Fruit fly (Drosophila melanogaster) whole organism, adult: ENCODE results near the gene sdt.
A peak's percentile ranks its signal among the peaks of the same experiment; 100 is the strongest.

Experiments used
- CG11617 ChIP-seq: fragments of 200-800 bp; sonication (Bioruptor generic); optimal IDR thresholded peaks from 2 replicates; lab custom pipeline; 2017; ENCODE audit warnings: mild to moderate bottlenecking, missing biosample characterization, missing genetic modification reagents, missing genetic modification characterization
- CG14711 ChIP-seq: fragments of 200-800 bp; sonication (Bioruptor generic); optimal IDR thresholded peaks from 2 replicates; lab custom pipeline; 2018; ENCODE audit warnings: missing biosample characterization, mild to moderate bottlenecking, missing genetic modification characterization, moderate library complexity
- CG1620 ChIP-seq: fragments of 200-800 bp; sonication (Bioruptor generic); optimal IDR thresholded peaks from 2 replicates; lab custom pipeline; 2016; ENCODE audit warnings: missing biosample characterization, missing genetic modification characterization
- CG33017 ChIP-seq: fragments of 200-800 bp; sonication (Bioruptor generic); optimal IDR thresholded peaks from 2 replicates; lab custom pipeline; 2018; ENCODE audit warnings: missing biosample characterization, mild to moderate bottlenecking, missing genetic modification characterization, moderate library complexity
- CG7045 ChIP-seq: fragments of 200-800 bp; sonication (Bioruptor generic); optimal IDR thresholded peaks from 2 replicates; lab custom pipeline; 2017; ENCODE audit warnings: missing biosample characterization, mild to moderate bottlenecking, missing genetic modification characterization
- CG7101 ChIP-seq: fragments of 200-800 bp; sonication (Bioruptor generic); optimal IDR thresholded peaks from 2 replicates; lab custom pipeline; 2018; ENCODE audit warnings: missing biosample characterization, mild to moderate bottlenecking, missing genetic modification characterization, moderate library complexity
- Crg-1 ChIP-seq: fragments of 200-800 bp; sonication (Bioruptor generic); optimal IDR thresholded peaks from 2 replicates; lab custom pipeline; 2016; ENCODE audit warnings: missing biosample characterization, missing genetic modification characterization
- cic ChIP-seq: fragments of 200-800 bp; sonication (Bioruptor generic); optimal IDR thresholded peaks from 2 replicates; lab custom pipeline; 2017; ENCODE audit warnings: missing biosample characterization, mild to moderate bottlenecking, missing genetic modification characterization, moderate library complexity
- cnc ChIP-seq, 2 experiments: fragments of >200 bp; optimal IDR thresholded peaks; 2 replicates each; lab custom pipeline; 2017
- kay ChIP-seq: fragments of 200-800 bp; sonication (Bioruptor generic); peaks from one replicate; lab custom pipeline; 2016; ENCODE audit warnings: missing biosample characterization, missing genetic modification characterization, borderline replicate concordance
- tj ChIP-seq: fragments of 200-800 bp; sonication (Bioruptor generic); optimal IDR thresholded peaks from 3 replicates; lab custom pipeline; 2017; ENCODE audit warnings: missing biosample characterization, mild to moderate bottlenecking, missing genetic modification characterization, moderate library complexity
- toe ChIP-seq: fragments of 200-800 bp; sonication (Bioruptor generic); optimal IDR thresholded peaks from 2 replicates; lab custom pipeline; 2016; ENCODE audit warnings: missing biosample characterization, missing genetic modification characterization

DNA sequence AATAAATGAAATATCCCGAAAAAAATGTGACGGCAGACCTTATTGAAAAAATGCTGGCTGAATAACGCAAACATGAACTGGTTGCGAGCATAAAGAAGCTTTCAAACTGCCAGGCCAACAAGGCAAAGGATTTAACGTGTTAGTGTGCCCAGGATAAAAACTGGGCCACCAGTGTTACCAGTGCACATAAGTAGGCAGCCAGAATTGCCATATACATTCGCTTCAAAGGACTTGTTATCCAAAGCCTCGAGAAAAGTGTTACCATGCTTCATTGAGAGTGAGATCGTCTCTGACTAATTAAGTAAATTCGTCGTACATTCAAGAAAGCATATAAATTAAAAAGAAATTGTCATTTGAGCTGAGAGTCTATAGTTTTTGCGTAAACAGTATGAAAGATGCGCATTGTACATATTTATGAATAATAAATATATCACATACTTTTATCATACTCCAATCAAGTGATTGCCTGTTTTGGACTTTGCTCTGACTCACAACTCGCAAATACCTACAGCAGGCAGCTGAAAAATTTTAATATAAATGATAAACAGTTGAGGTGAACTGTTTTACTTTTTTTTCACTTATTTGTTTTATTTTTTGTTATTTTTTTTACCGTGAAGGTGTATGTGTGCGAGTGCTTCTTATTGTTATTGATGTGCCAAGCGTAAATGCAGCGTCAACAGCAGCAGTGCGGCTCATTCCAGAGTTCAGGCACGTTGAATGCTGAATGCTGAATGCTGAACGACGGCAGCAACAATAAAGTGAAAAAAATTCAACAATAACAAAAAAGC is 53.1 kb downstream of the sdt start:
- TF ChIP-seq CG7101 (tag; lab: Kevin White, UChicago) (peak; percentile 19), CG14711 (tag; lab: Kevin White, UChicago) (no peak), kay (GFP tag; lab: Kevin White, UChicago) (no peak), tj (GFP tag; lab: Kevin White, UChicago) (peak; percentile 91), cnc (optimal IDR thresholded peaks at IDR 0.05; lab: Kevin White, UChicago) (no peak), CG1620 (GFP tag; lab: Kevin White, UChicago) (no peak), CG7045 (GFP tag; lab: Kevin White, UChicago) (no peak), CG33017 (no peak), toe (GFP tag; lab: Kevin White, UChicago) (no peak), cic (GFP tag; lab: Kevin White, UChicago) (no peak), CG11617 (peak; percentile 50), Crg-1 (GFP tag; lab: Kevin White, UChicago) (no peak)
